Worm (Caenorhabditis elegans): ENCODE results near the gene D1044.7.

DNA sequence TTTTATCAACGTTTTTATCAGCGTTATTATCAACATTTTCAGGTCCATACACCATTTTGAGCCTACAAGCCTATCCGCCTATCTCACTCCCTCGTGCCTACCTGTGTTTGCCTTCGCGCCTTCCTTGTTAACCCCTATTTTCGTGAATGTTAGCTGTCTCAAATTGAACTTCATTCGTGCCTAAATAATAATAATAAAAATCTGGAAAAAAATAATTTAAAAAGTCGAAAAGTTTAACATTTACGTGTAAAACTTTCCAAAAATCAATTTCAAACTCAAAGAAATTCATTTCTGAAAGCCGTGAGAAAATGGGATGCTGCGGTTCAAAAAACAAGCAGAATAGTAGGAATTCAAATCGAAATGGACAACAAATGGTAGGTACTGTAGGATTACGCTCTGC, 30.6 kb downstream of the D1044.7 start, which contains the start of gene R02F2.10:
- no peak for TF ChIP-seq ceh-82 (tag; optimal IDR thresholded peaks at IDR 0.05)
- no peak for TF ChIP-seq blmp-1 (tag; optimal IDR thresholded peaks at IDR 0.05; ENCODE audit: insufficient read depth)
- no peak for TF ChIP-seq unc-62 (GFP tag; optimal IDR thresholded peaks at IDR 0.05)
- TF ChIP-seq nhr-23 (tag; optimal IDR thresholded peaks at IDR 0.05): no peak
